Worm (Caenorhabditis elegans) whole organism, late embryonic: ENCODE measurements around the gene srxa-8.

Experiments used
- ceh-22 ChIP-seq: sonication (generic microtip); optimal IDR thresholded peaks from 2 replicates; lab custom pipeline; 2017; ENCODE audit warnings: missing biosample characterization, missing genetic modification characterization
- ets-4 ChIP-seq: sonication (generic microtip); optimal IDR thresholded peaks from 2 replicates; lab custom pipeline; 2016; ENCODE audit warnings: missing genetic modification characterization, missing compliant biosample characterization
- fkh-10 ChIP-seq: fragments of 150-350 bp; optimal IDR thresholded peaks from 2 replicates; lab custom pipeline; 2014; ENCODE audit warnings: missing biosample characterization, missing genetic modification reagents, missing genetic modification characterization
- fkh-6 ChIP-seq: sonication (generic microtip); optimal IDR thresholded peaks from 2 replicates; lab custom pipeline; 2016; ENCODE audit warnings: missing genetic modification characterization, missing compliant biosample characterization
- nfya-1 ChIP-seq: sonication (generic microtip); optimal IDR thresholded peaks from 2 replicates; lab custom pipeline; 2017; ENCODE audit warnings: missing genetic modification characterization, mild to moderate bottlenecking, missing compliant biosample characterization, antibody characterized with exemption, moderate library complexity
- nhr-11 ChIP-seq: fragments of 150-350 bp; optimal IDR thresholded peaks from 2 replicates; lab custom pipeline; 2014; ENCODE audit warnings: missing biosample characterization, missing genetic modification characterization
- pha-2 ChIP-seq: sonication (generic microtip); optimal IDR thresholded peaks from 2 replicates; lab custom pipeline; 2017; ENCODE audit warnings: mild to moderate bottlenecking, missing genetic modification characterization, missing compliant biosample characterization
- pha-4 ChIP-seq: fragments of 150-350 bp; optimal IDR thresholded peaks from 2 replicates; lab custom pipeline; 2018; ENCODE audit warnings: missing biosample characterization, missing genetic modification reagents, missing genetic modification characterization
- syd-9 ChIP-seq: sonication (generic microtip); optimal IDR thresholded peaks from 2 replicates; lab custom pipeline; 2016; ENCODE audit warnings: mild to moderate bottlenecking, missing genetic modification characterization, moderate library complexity, missing compliant biosample characterization

DNA sequence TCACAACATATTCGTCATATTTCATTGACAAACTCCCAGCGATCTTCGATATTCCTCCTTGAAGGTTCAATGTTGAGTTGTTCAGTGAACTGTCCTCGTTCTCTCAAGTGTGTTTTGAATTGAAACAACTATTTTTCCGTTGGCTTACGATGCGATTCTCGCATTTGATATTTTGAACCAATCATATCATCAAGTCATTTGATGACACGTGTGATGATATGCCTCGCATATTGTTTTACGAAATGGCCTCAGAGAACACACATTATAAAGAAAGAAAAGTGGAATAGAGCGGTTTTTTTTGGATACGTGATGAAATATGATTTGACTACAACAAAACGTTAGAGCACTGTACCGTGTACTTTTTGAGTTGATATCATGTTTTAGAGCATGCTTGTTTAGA, 39.8 kb upstream of the srxa-8 start:
- TF ChIP-seq pha-2 (no peak), ets-4 (tag; lab: Kevin White, UChicago) (no peak), ceh-22 (no peak), fkh-10 (no peak), syd-9 (tag; lab: Kevin White, UChicago) (no peak), nhr-11 (tag; lab: Kevin White, UChicago) (no peak), nfya-1 (tag; lab: Kevin White, UChicago) (no peak), fkh-6 (no peak), pha-4 (tag; lab: Kevin White, UChicago) (no peak)
